Worm (Caenorhabditis elegans): ENCODE results near the gene xpb-1.

xpb-1 gene

ce11 chrIII:11556860-11557259, 30.4 kb downstream of the xpb-1 start:
- TF ChIP-seq efl-1 (optimal IDR thresholded peaks at IDR 0.05): peak; percentile 24 to 30
- TF ChIP-seq efl-1 (GFP tag; optimal IDR thresholded peaks at IDR 0.05 in 1 of 2): peak; percentile 7 to 84
- no peak for TF ChIP-seq sox-4 (tag; optimal IDR thresholded peaks at IDR 0.05)
- peak; percentile 36 for TF ChIP-seq blmp-1 (tag; optimal IDR thresholded peaks at IDR 0.05)
- TF ChIP-seq hlh-17 (GFP tag; optimal IDR thresholded peaks at IDR 0.05; ENCODE audit: borderline replicate concordance): no peak
- no peak for TF ChIP-seq aly-2 (tag; optimal IDR thresholded peaks at IDR 0.05)
- peak; percentile 17 for TF ChIP-seq nhr-71 (tag; optimal IDR thresholded peaks at IDR 0.05)
- peak; percentile 65 for TF ChIP-seq grh-1 (GFP tag; IDR thresholded peaks at IDR 0.05)
- TF ChIP-seq skn-1 (tag; optimal IDR thresholded peaks at IDR 0.05): peak; percentile 56
- peak; percentile 50 for TF ChIP-seq lin-14 (GFP tag; optimal IDR thresholded peaks at IDR 0.05)
- TF ChIP-seq C16A3.4 (tag; optimal IDR thresholded peaks at IDR 0.05): peak; percentile 21
- TF ChIP-seq swsn-7 (tag; optimal IDR thresholded peaks at IDR 0.05): peak; percentile 19
- peak in 1 of 2 experiments; percentile 31 for TF ChIP-seq lin-35 (GFP tag; optimal IDR thresholded peaks at IDR 0.05)
- peak; percentile 2 to 44 (median 26) for TF ChIP-seq dpl-1 (GFP tag; optimal IDR thresholded peaks at IDR 0.05)
- TF ChIP-seq mdl-1 (tag; optimal IDR thresholded peaks at IDR 0.05): no peak
- peak; percentile 12 for TF ChIP-seq snu-23 (GFP tag; optimal IDR thresholded peaks at IDR 0.05)
- peak in 1 of 2 experiments; percentile 57 for TF ChIP-seq lsy-2 (tag; optimal IDR thresholded peaks at IDR 0.05)
- no peak for TF ChIP-seq nhr-76 (tag; optimal IDR thresholded peaks at IDR 0.05)
- TF ChIP-seq nhr-20 (tag; optimal IDR thresholded peaks at IDR 0.05): peak; percentile 20
- peak; percentile 19 for TF ChIP-seq nhr-47 (tag; optimal IDR thresholded peaks at IDR 0.05)
- TF ChIP-seq ets-5 (GFP tag; IDR thresholded peaks at IDR 0.05): no peak
- no peak for TF ChIP-seq ztf-4 (tag; optimal IDR thresholded peaks at IDR 0.05)
- TF ChIP-seq nhr-90 (tag; optimal IDR thresholded peaks at IDR 0.05; ENCODE audit: poor library complexity): peak; percentile 0
- peak in 3 of 6 experiments; percentile 14 to 45 (median 26) for TF ChIP-seq elt-3 (tag; optimal IDR thresholded peaks at IDR 0.05)
- peak; percentile 70 for TF ChIP-seq nhr-85 (tag)

ce11 chrIII:11558251-11558650, 31.8 kb downstream of the xpb-1 start:
- no peak for TF ChIP-seq ztf-11 (tag; optimal IDR thresholded peaks at IDR 0.05)
- no peak for TF ChIP-seq egl-13 (tag; optimal IDR thresholded peaks at IDR 0.05)
- TF ChIP-seq F16B12.6 (tag; optimal IDR thresholded peaks at IDR 0.05): no peak
- TF ChIP-seq fos-1 (tag; optimal IDR thresholded peaks at IDR 0.05): no peak
- no peak for TF ChIP-seq vab-15 (tag; optimal IDR thresholded peaks at IDR 0.05)
- TF ChIP-seq snpc-4 (tag; optimal IDR thresholded peaks at IDR 0.05): no peak
- TF ChIP-seq hlh-17 (GFP tag; optimal IDR thresholded peaks at IDR 0.05; ENCODE audit: borderline replicate concordance): no peak
- no peak for TF ChIP-seq pax-3 (tag; optimal IDR thresholded peaks at IDR 0.05)
- no peak for TF ChIP-seq ceh-63 (GFP tag; optimal IDR thresholded peaks at IDR 0.05)
- TF ChIP-seq nhr-76 (tag; optimal IDR thresholded peaks at IDR 0.05): no peak
- TF ChIP-seq unc-30 (tag; optimal IDR thresholded peaks at IDR 0.05): no peak
- no peak for TF ChIP-seq efl-1 (optimal IDR thresholded peaks at IDR 0.05)
- TF ChIP-seq efl-1 (GFP tag; optimal IDR thresholded peaks at IDR 0.05 in 1 of 2): peak in 1 of 2 experiments; percentile 40
- no peak for TF ChIP-seq mef-2 (tag; optimal IDR thresholded peaks at IDR 0.05)
- no peak for TF ChIP-seq sptf-1 (tag; optimal IDR thresholded peaks at IDR 0.05)
- TF ChIP-seq nhr-11 (tag; optimal IDR thresholded peaks at IDR 0.05): no peak
- no peak for TF ChIP-seq jun-1 (tag; optimal IDR thresholded peaks at IDR 0.05)
- TF ChIP-seq lin-13 (GFP tag; optimal IDR thresholded peaks at IDR 0.05): no peak
- no peak for TF ChIP-seq efl-3 (GFP tag; optimal IDR thresholded peaks at IDR 0.05)
- no peak for TF ChIP-seq nhr-84 (tag; optimal IDR thresholded peaks at IDR 0.05)
- peak; percentile 12 for TF ChIP-seq snu-23 (GFP tag; optimal IDR thresholded peaks at IDR 0.05)
- TF ChIP-seq fkh-8 (tag; optimal IDR thresholded peaks at IDR 0.05): no peak
- TF ChIP-seq blmp-1 (tag; optimal IDR thresholded peaks at IDR 0.05): no peak
- TF ChIP-seq aly-2 (tag; optimal IDR thresholded peaks at IDR 0.05): no peak
- TF ChIP-seq nhr-85 (tag): peak; percentile 59
- peak; percentile 39 for TF ChIP-seq lin-14 (GFP tag; optimal IDR thresholded peaks at IDR 0.05)
